Fruit fly (Drosophila melanogaster): ENCODE data around the gene CG42324.

Gene CG42324

dm6 chr3L:3444246-3444785 lies 27.9 kb upstream of the CG42324 start:
- TF ChIP-seq br (GFP tag; optimal IDR thresholded peaks at IDR 0.05) (no peak), Hr78 (GFP tag; optimal IDR thresholded peaks at IDR 0.05) (no peak), CG9705 (GFP tag; optimal IDR thresholded peaks at IDR 0.05) (no peak), Rel (GFP tag; optimal IDR thresholded peaks at IDR 0.05) (no peak), Rel (tag; optimal IDR thresholded peaks at IDR 0.05) (no peak), lola (GFP tag; optimal IDR thresholded peaks at IDR 0.05) (no peak), Vsx2 (GFP tag; optimal IDR thresholded peaks at IDR 0.05; ENCODE audit: partially characterized antibody) (no peak), brk (GFP tag; optimal IDR thresholded peaks at IDR 0.05) (no peak), jim (GFP tag; optimal IDR thresholded peaks at IDR 0.05) (no peak), Abd-B (GFP tag; optimal IDR thresholded peaks at IDR 0.05) (no peak), GATAd (GFP tag; optimal IDR thresholded peaks at IDR 0.05) (no peak), woc (GFP tag; optimal IDR thresholded peaks at IDR 0.05) (no peak), psq (GFP tag; optimal IDR thresholded peaks at IDR 0.05) (no peak), N (GFP tag; optimal IDR thresholded peaks at IDR 0.05) (no peak), Jra (GFP tag; optimal IDR thresholded peaks at IDR 0.05) (no peak), Mio (GFP tag; optimal IDR thresholded peaks at IDR 0.05) (no peak)

dm6 chr3L:3447948-3448526 lies 24.2 kb upstream of the CG42324 start:
- TF ChIP-seq sage (GFP tag; optimal IDR thresholded peaks at IDR 0.05) (no peak), h (GFP tag; optimal IDR thresholded peaks at IDR 0.05) (peak; percentile 34)

dm6 chr3L:3449680-3450079 lies 22.6 kb upstream of the CG42324 start:
- peak; percentile 30 for TF ChIP-seq br (GFP tag; optimal IDR thresholded peaks at IDR 0.05)
- TF ChIP-seq foxo (GFP tag; optimal IDR thresholded peaks at IDR 0.05), result peak in 1 of 2 experiments; percentile 33
- TF ChIP-seq OdsH (GFP tag; optimal IDR thresholded peaks at IDR 0.05), result peak; percentile 27
- peak; percentile 14 for TF ChIP-seq Sp1 (GFP tag; optimal IDR thresholded peaks at IDR 0.05)
- peak; percentile 19 for TF ChIP-seq sv (GFP tag; optimal IDR thresholded peaks at IDR 0.05)
- TF ChIP-seq usp (GFP tag; optimal IDR thresholded peaks at IDR 0.05), result no peak
- peak; percentile 32 for TF ChIP-seq psq (GFP tag; optimal IDR thresholded peaks at IDR 0.05)
- TF ChIP-seq pan (optimal IDR thresholded peaks at IDR 0.05), result no peak
- no peak for TF ChIP-seq Hr83 (GFP tag; optimal IDR thresholded peaks at IDR 0.05; ENCODE audit: poor library complexity, severe bottlenecking)
- TF ChIP-seq ey (GFP tag; optimal IDR thresholded peaks at IDR 0.05), result peak; percentile 39
- no peak for TF ChIP-seq GATAd (GFP tag; optimal IDR thresholded peaks at IDR 0.05)
- peak; percentile 45 for TF ChIP-seq rgr (GFP tag; optimal IDR thresholded peaks at IDR 0.05)
- TF ChIP-seq lola (GFP tag; optimal IDR thresholded peaks at IDR 0.05), result no peak
- TF ChIP-seq fru (GFP tag; optimal IDR thresholded peaks at IDR 0.05), result peak; percentile 7

dm6 chr3L:3450410-3450809 lies 21.8 kb upstream of the CG42324 start:
- TF ChIP-seq rgr (GFP tag; optimal IDR thresholded peaks at IDR 0.05) (peak; percentile 71), Dfd (GFP tag; optimal IDR thresholded peaks at IDR 0.05) (no peak), Myc (optimal IDR thresholded peaks at IDR 0.05) (no peak), usp (GFP tag; optimal IDR thresholded peaks at IDR 0.05) (no peak), brk (GFP tag; optimal IDR thresholded peaks at IDR 0.05) (no peak), GATAd (GFP tag; optimal IDR thresholded peaks at IDR 0.05) (no peak), Sp1 (GFP tag; optimal IDR thresholded peaks at IDR 0.05) (peak; percentile 59), Vsx2 (GFP tag; optimal IDR thresholded peaks at IDR 0.05; ENCODE audit: partially characterized antibody) (no peak), br (GFP tag; optimal IDR thresholded peaks at IDR 0.05) (peak; percentile 63), CG32264 (GFP tag; optimal IDR thresholded peaks at IDR 0.05) (no peak), foxo (GFP tag; optimal IDR thresholded peaks at IDR 0.05) (peak in 1 of 2 experiments; percentile 26), sv (GFP tag; optimal IDR thresholded peaks at IDR 0.05) (no peak), dl (GFP tag; optimal IDR thresholded peaks at IDR 0.05; ENCODE audit: insufficient read depth in 1 of 2, partially characterized antibody in 2 of 2) (no peak), HLH106 (tag; optimal IDR thresholded peaks at IDR 0.05) (peak; percentile 45), Hr78 (GFP tag; optimal IDR thresholded peaks at IDR 0.05) (no peak), psq (GFP tag; optimal IDR thresholded peaks at IDR 0.05) (peak; percentile 82), Abd-B (GFP tag; optimal IDR thresholded peaks at IDR 0.05) (no peak), Hr83 (GFP tag; optimal IDR thresholded peaks at IDR 0.05; ENCODE audit: poor library complexity, severe bottlenecking) (no peak), OdsH (GFP tag; optimal IDR thresholded peaks at IDR 0.05) (peak; percentile 74), Rel (GFP tag; optimal IDR thresholded peaks at IDR 0.05) (no peak), Rel (tag; optimal IDR thresholded peaks at IDR 0.05) (no peak), fru (GFP tag; optimal IDR thresholded peaks at IDR 0.05) (peak; percentile 19), dsf (GFP tag; optimal IDR thresholded peaks at IDR 0.05; ENCODE audit: borderline replicate concordance) (no peak), jim (GFP tag; optimal IDR thresholded peaks at IDR 0.05) (no peak), sage (GFP tag; optimal IDR thresholded peaks at IDR 0.05) (no peak), N (GFP tag; optimal IDR thresholded peaks at IDR 0.05) (no peak), woc (GFP tag; optimal IDR thresholded peaks at IDR 0.05) (peak; percentile 75), dmrt93B (GFP tag; optimal IDR thresholded peaks at IDR 0.05) (no peak), Jra (GFP tag; optimal IDR thresholded peaks at IDR 0.05) (no peak), h (GFP tag; optimal IDR thresholded peaks at IDR 0.05) (peak; percentile 50), Dif (GFP tag; optimal IDR thresholded peaks at IDR 0.05; ENCODE audit: partially characterized antibody) (no peak), ey (GFP tag; optimal IDR thresholded peaks at IDR 0.05) (peak; percentile 72), Mio (GFP tag; optimal IDR thresholded peaks at IDR 0.05) (no peak), pan (optimal IDR thresholded peaks at IDR 0.05) (no peak)
